Fruit fly (Drosophila melanogaster) whole organism, embryonic: ENCODE results near the gene Syx1A.

Experiments used
- Ada2b ChIP-seq: fragments of 200-800 bp; sonication (Bioruptor generic); IDR thresholded peaks from 2 replicates; pipeline ENCODE4 v1.3.6; 2022; ENCODE audit warnings: missing biosample characterization, missing genetic modification characterization
- CG31365 ChIP-seq: fragments of 200-800 bp; sonication (Bioruptor generic); optimal IDR thresholded peaks from 2 replicates; lab custom pipeline; 2018; ENCODE audit warnings: missing biosample characterization, mild to moderate bottlenecking, missing genetic modification characterization
- Hsf ChIP-seq: fragments of 200-800 bp; sonication (Bioruptor generic); optimal IDR thresholded peaks from 3 replicates; lab custom pipeline; 2016; ENCODE audit warnings: missing biosample characterization, missing genetic modification characterization

- TF ChIP-seq Ada2b: peak; percentile 95
- peak; percentile 9 for TF ChIP-seq CG31365 (tag; lab: Kevin White, UChicago)
- TF ChIP-seq Hsf (GFP tag; lab: Kevin White, UChicago): peak; percentile 66
Observed at dm6 chr3R:24151924-24152809, 46.6 kb upstream of the Syx1A start, which contains the start of the genes p38a and CG6178.
